Worm (Caenorhabditis elegans) whole organism, young adult: ENCODE results near the gene gei-14.
A peak's percentile ranks its signal among the peaks of the same experiment; 100 is the strongest.

Experiments used
- C06A6.2 ChIP-seq: fragments of 200-800 bp; sonication (Bioruptor generic); conservative IDR thresholded peaks from 2 replicates; pipeline ENCODE4 v1.3.6; 2022; ENCODE audit warnings: missing genetic modification characterization, missing compliant biosample characterization
- C17E4.6 ChIP-seq: fragments of 200-800 bp; sonication (Bioruptor generic); IDR thresholded peaks from 2 replicates; pipeline ENCODE4 v1.3.6; 2022; ENCODE audit warnings: missing genetic modification reagents, missing genetic modification characterization, missing compliant biosample characterization
- F10E7.11 ChIP-seq: sonication (generic microtip); optimal IDR thresholded peaks from 2 replicates; lab custom pipeline; 2017; ENCODE audit warnings: mild to moderate bottlenecking, missing genetic modification characterization, moderate library complexity, missing compliant biosample characterization
- F57A8.1 ChIP-seq: fragments of 200-800 bp; sonication (Bioruptor generic); optimal IDR thresholded peaks from 2 replicates; lab custom pipeline; 2018; ENCODE audit warnings: mild to moderate bottlenecking, missing genetic modification characterization, moderate library complexity, missing compliant biosample characterization
- T07F8.4 ChIP-seq: sonication (generic microtip); optimal IDR thresholded peaks from 2 replicates; lab custom pipeline; 2016; ENCODE audit warnings: mild to moderate bottlenecking, missing genetic modification characterization, moderate library complexity, missing compliant biosample characterization
- Y53G8AR.9 ChIP-seq: fragments of 200-800 bp; sonication (Bioruptor generic); conservative IDR thresholded peaks from 2 replicates; pipeline ENCODE4 v1.3.6; 2022; ENCODE audit warnings: missing genetic modification reagents, missing genetic modification characterization, missing compliant biosample characterization
- Y79H2A.3 ChIP-seq: fragments of 200-800 bp; sonication (Bioruptor generic); conservative IDR thresholded peaks from 2 replicates; pipeline ENCODE4 v1.3.6; 2022; ENCODE audit warnings: missing genetic modification reagents, missing genetic modification characterization, missing compliant biosample characterization
- ZK185.1 ChIP-seq: sonication (generic microtip); optimal IDR thresholded peaks from 2 replicates; lab custom pipeline; 2016; ENCODE audit warnings: mild to moderate bottlenecking, missing genetic modification characterization, missing compliant biosample characterization; ENCODE audit not compliant: poor library complexity, severe bottlenecking
- ama-1 ChIP-seq, 3 experiments: fragments of 150-350 bp in 1 of 3; sonication (generic microtip) in 2 of 3; optimal IDR thresholded peaks; 2 replicates each; lab custom pipeline; 2014 to 2018; ENCODE audit warnings: missing biosample characterization in 2 of 3, missing genetic modification characterization in 2 of 3, missing genetic modification reagents in 2 of 3
- cebp-1 ChIP-seq, 2 experiments: fragments of 200-800 bp in 1 of 2; sonication (Bioruptor generic) in 1 of 2; sonication (generic microtip) in 1 of 2; IDR thresholded peaks in 1 of 2; optimal IDR thresholded peaks in 1 of 2; 2 replicates each; pipeline versions ENCODE4 v1.3.6 to Lab custom; 2017 to 2022; ENCODE audit warnings: missing compliant biosample characterization in 2 of 2, missing genetic modification characterization in 2 of 2, mild to moderate bottlenecking in 1 of 2, missing genetic modification reagents in 1 of 2, moderate library complexity in 1 of 2
- die-1 ChIP-seq: sonication (generic microtip); optimal IDR thresholded peaks from 2 replicates; lab custom pipeline; 2016; ENCODE audit warnings: missing genotype, mild to moderate bottlenecking, missing genetic modification characterization, missing compliant biosample characterization
- ekl-4 ChIP-seq: fragments of 200-800 bp; sonication (Bioruptor generic); IDR thresholded peaks from 2 replicates; pipeline ENCODE4 v1.3.6; 2022; ENCODE audit warnings: missing genetic modification reagents, missing genetic modification characterization, missing compliant biosample characterization
- hmg-1.2 ChIP-seq: fragments of 200-800 bp; sonication (Bioruptor generic); IDR thresholded peaks from 2 replicates; pipeline ENCODE4 v1.3.6; 2022; ENCODE audit warnings: missing genetic modification reagents, missing genetic modification characterization, missing compliant biosample characterization
- hrde-1 ChIP-seq: sonication (generic microtip); optimal IDR thresholded peaks from 2 replicates; lab custom pipeline; 2016; ENCODE audit warnings: missing genetic modification characterization, mild to moderate bottlenecking, missing compliant biosample characterization, moderate library complexity, missing genotype, missing genetic modification reagents, borderline replicate concordance
- let-526 ChIP-seq: fragments of 200-800 bp; sonication (Bioruptor generic); IDR thresholded peaks from 2 replicates; pipeline ENCODE4 v1.3.6; 2022; ENCODE audit warnings: missing genetic modification reagents, missing genetic modification characterization, missing compliant biosample characterization
- let-607 ChIP-seq, 2 experiments: fragments of 200-800 bp in 1 of 2; sonication (Bioruptor generic) in 1 of 2; sonication (generic microtip) in 1 of 2; optimal IDR thresholded peaks; 2 replicates each; lab custom pipeline; 2016 to 2018; ENCODE audit warnings: mild to moderate bottlenecking in 2 of 2, missing compliant biosample characterization in 2 of 2, missing genetic modification characterization in 2 of 2, moderate library complexity in 2 of 2, missing genotype in 1 of 2
- lin-26 ChIP-seq: fragments of 200-800 bp; sonication (Bioruptor generic); IDR thresholded peaks from 2 replicates; pipeline ENCODE4 v1.3.6; 2022; ENCODE audit warnings: missing genetic modification reagents, missing genetic modification characterization, missing compliant biosample characterization
- lin-54 ChIP-seq: fragments of 200-800 bp; sonication (Bioruptor generic); optimal IDR thresholded peaks from 2 replicates; lab custom pipeline; 2018; ENCODE audit warnings: mild to moderate bottlenecking, missing genetic modification characterization, missing compliant biosample characterization
- lir-1 ChIP-seq: fragments of 200-800 bp; sonication (Bioruptor generic); conservative IDR thresholded peaks from 2 replicates; pipeline ENCODE4 v1.3.6; 2022; ENCODE audit warnings: missing genetic modification reagents, missing genetic modification characterization, missing compliant biosample characterization
- lsy-27 ChIP-seq: sonication (generic microtip); optimal IDR thresholded peaks from 2 replicates; lab custom pipeline; 2017; ENCODE audit warnings: missing genetic modification characterization, mild to moderate bottlenecking, missing compliant biosample characterization, antibody characterized with exemption, missing genotype, borderline replicate concordance; ENCODE audit not compliant: insufficient read depth
- madf-3 ChIP-seq: fragments of 200-800 bp; sonication (Bioruptor generic); IDR thresholded peaks from 2 replicates; pipeline ENCODE4 v1.3.6; 2022; ENCODE audit warnings: missing genetic modification reagents, missing genetic modification characterization, missing compliant biosample characterization
- nfya-1 ChIP-seq: sonication (generic microtip); optimal IDR thresholded peaks from 2 replicates; lab custom pipeline; 2017; ENCODE audit warnings: antibody characterized with exemption, missing compliant biosample characterization, missing genetic modification characterization, borderline replicate concordance; ENCODE audit not compliant: insufficient read depth
- nhr-120 ChIP-seq: fragments of 200-800 bp; sonication (Bioruptor generic); IDR thresholded peaks from 2 replicates; pipeline ENCODE4 v1.3.6; 2022; ENCODE audit warnings: missing genetic modification characterization, missing compliant biosample characterization
- nhr-80 ChIP-seq: sonication (generic microtip); optimal IDR thresholded peaks from 2 replicates; lab custom pipeline; 2016; ENCODE audit warnings: missing genetic modification characterization, missing compliant biosample characterization
- repo-1 ChIP-seq: sonication (generic microtip); optimal IDR thresholded peaks from 2 replicates; lab custom pipeline; 2017; ENCODE audit warnings: mild to moderate bottlenecking, missing genetic modification characterization, missing compliant biosample characterization
- sdz-38 ChIP-seq: sonication (generic microtip); optimal IDR thresholded peaks from 2 replicates; lab custom pipeline; 2016; ENCODE audit warnings: missing genotype, missing genetic modification characterization, missing compliant biosample characterization
- somi-1 ChIP-seq: fragments of 200-800 bp; sonication (Bioruptor generic); optimal IDR thresholded peaks from 2 replicates; lab custom pipeline; 2018; ENCODE audit warnings: mild to moderate bottlenecking, missing genetic modification characterization, missing compliant biosample characterization
- tbp1 ChIP-seq: fragments of 200-800 bp; sonication (Bioruptor generic); optimal IDR thresholded peaks from 2 replicates; lab custom pipeline; 2018; ENCODE audit warnings: mild to moderate bottlenecking, missing genetic modification characterization, missing compliant biosample characterization
- ztf-25 ChIP-seq: fragments of 200-800 bp; sonication (Bioruptor generic); IDR thresholded peaks from 2 replicates; pipeline ENCODE4 v1.3.6; 2022; ENCODE audit warnings: missing genetic modification reagents, missing genetic modification characterization, missing compliant biosample characterization

Gene gei-14

DNA sequence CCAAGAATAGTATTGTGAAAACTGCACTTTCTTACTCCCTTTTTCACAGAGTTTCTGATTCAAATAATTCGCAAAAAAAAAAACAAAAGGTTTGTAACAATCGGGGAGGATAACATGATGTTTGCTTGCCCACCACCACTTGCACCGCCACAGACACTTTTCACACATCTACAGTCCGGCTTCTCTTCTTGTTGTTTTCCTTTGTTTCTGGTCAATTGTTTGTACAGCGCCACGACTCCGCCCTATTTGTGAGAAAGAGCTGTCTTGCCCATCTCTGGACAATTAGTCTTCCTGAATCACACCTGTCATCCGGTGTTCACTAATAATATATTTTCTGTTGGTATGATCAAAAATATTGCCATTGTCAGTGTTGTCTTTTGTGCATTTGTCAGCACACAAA is 45.1 kb downstream of the gei-14 start, which contains the start of gene M110.9:
M110.9 (plus strand) TSS at position 301 of the 400 bp plus-strand sequence.
- TF ChIP-seq sdz-38 (tag; lab: Kevin White, UChicago): no peak
- TF ChIP-seq ztf-25: no peak
- TF ChIP-seq madf-3 (GFP tag; lab: Robert Waterston, UW): 0 out of 2 replicates have a peak, but pooled peaks have one; percentile 27

DNA sequence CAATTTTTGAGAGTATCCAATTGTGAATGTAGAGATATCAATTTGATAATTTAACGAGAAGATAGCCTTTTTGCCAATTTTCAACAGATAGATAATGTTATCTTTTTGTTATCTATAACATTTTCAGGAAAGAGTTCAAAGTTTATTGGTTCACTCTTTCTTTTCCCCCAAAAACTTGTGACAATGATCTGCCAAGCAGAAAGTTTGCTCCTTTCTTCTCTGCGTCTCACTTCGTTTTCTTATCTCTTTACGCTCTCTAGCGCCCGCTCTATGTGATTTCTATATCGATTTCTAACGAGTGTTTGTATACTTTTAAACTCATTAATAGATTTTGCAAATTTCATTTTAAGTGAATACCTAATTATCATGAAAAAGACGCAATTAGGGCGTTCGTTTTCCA is 49.6 kb downstream of the gei-14 start:
- TF ChIP-seq lin-54 (GFP tag; lab: Kevin White, UChicago): peak; percentile 13
- TF ChIP-seq nhr-80 (tag; lab: Kevin White, UChicago): peak; percentile 44
- no peak for TF ChIP-seq Y53G8AR.9 (GFP tag; lab: Robert Waterston, UW)
- TF ChIP-seq ekl-4 (GFP tag; lab: Robert Waterston, UW): peak; percentile 14; the same call in 1 of the 2 replicates
- TF ChIP-seq hmg-1.2 (GFP tag; lab: Robert Waterston, UW): peak; percentile 49; the same call in 1 of the 2 replicates
- TF ChIP-seq Y79H2A.3 (GFP tag; lab: Robert Waterston, UW): 0 out of 2 replicates have a peak, but pooled peaks have one; percentile 16
- no peak for TF ChIP-seq nhr-120
- TF ChIP-seq ztf-25: no peak

DNA sequence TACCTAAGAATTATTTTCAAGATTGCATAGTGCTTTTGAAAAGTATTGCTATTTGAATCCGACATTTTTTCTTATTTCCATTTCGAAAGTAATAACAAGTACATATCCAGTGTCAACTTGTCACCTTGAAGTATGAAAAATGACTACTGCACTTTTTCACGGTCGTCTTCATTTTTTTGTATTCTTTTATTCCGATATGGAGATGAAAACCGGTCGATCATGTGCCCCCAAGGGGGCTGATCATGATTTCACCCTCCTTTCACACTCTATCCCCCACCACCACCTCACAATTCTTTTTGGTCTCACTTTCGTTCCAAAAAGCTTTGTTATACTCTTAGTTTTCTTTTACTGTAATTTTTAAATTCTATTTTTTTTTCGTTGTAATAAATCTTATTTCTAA is 50.1 kb downstream of the gei-14 start:
- TF ChIP-seq nhr-80 (tag; lab: Kevin White, UChicago): no peak
- TF ChIP-seq C06A6.2: no peak
- no peak for TF ChIP-seq T07F8.4 (tag; lab: Kevin White, UChicago)
- no peak for TF ChIP-seq F57A8.1 (GFP tag; lab: Kevin White, UChicago)
- TF ChIP-seq tbp1 (GFP tag; lab: Kevin White, UChicago): no peak
- no peak for TF ChIP-seq lsy-27 (tag; lab: Kevin White, UChicago)
- TF ChIP-seq lin-26 (GFP tag; lab: Robert Waterston, UW): no peak
- no peak for TF ChIP-seq hrde-1 (tag; lab: Kevin White, UChicago)
- no peak for TF ChIP-seq F10E7.11 (tag; lab: Kevin White, UChicago)
- TF ChIP-seq somi-1 (GFP tag; lab: Kevin White, UChicago): no peak
- no peak for TF ChIP-seq ama-1 (optimal IDR thresholded peaks at IDR 0.05; lab: Kevin White, UChicago)
- TF ChIP-seq ama-1 (GFP tag; optimal IDR thresholded peaks at IDR 0.05; lab: Kevin White, UChicago): no peak
- no peak for TF ChIP-seq die-1 (tag; lab: Kevin White, UChicago)
- no peak for TF ChIP-seq let-607 (tag; optimal IDR thresholded peaks at IDR 0.05; lab: Kevin White, UChicago)
- no peak for TF ChIP-seq Y79H2A.3 (GFP tag; lab: Robert Waterston, UW)
- TF ChIP-seq C17E4.6: no peak
- TF ChIP-seq ZK185.1 (tag; lab: Kevin White, UChicago): no peak
- no peak for TF ChIP-seq sdz-38 (tag; lab: Kevin White, UChicago)
- TF ChIP-seq nfya-1: no peak
- no peak for TF ChIP-seq let-526 (GFP tag; lab: Robert Waterston, UW)

DNA sequence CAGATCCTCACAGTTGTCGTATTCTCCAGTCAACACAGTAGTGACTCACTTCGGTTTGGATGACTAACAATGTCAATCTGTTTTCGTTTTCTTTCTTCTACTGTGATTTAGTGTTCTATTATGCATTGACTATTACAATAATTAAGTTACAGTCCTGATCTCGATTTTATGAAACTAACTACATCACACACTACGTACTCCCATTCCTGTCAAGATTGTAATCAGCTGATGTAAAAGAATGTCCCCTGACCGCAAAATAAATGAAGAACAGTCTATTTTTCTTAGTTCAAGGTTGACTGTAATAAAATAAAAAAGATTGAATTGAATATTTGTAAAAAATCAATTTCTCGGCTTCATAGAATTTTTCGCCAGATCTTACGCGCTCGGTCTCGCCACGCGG is 50.7 kb downstream of the gei-14 start:
- TF ChIP-seq cebp-1 (GFP tag; IDR thresholded peaks at IDR 0.05; lab: Robert Waterston, UW) (no peak), cebp-1 (tag; optimal IDR thresholded peaks at IDR 0.05; lab: Kevin White, UChicago) (peak; percentile 54), repo-1 (tag; lab: Kevin White, UChicago) (no peak)

DNA sequence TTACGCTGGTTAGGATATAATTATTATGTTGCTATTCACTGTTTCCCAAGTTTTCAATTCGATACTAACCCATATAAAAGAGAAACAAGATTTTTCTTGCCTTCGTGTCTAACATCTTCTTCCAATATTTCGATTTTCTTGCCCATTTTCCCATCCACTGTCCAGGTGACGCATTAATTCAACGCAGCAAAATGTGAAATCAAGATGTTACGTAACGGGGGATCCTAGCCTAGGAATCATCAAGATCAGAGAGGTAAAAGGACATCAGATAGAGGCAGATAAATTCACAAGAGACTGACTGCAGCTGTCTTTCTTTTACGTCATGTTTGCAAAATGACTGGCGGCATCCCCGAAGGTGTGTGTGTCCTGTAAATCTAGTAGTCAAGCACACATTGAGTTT is 51.4 kb downstream of the gei-14 start:
- TF ChIP-seq hmg-1.2 (GFP tag; lab: Robert Waterston, UW) (0 out of 2 replicates have a peak, but pooled peaks have one; percentile 8), lir-1 (GFP tag; lab: Robert Waterston, UW) (no peak)
